Fruit fly (Drosophila melanogaster): ENCODE measurements around the gene CG11504.
A peak's percentile ranks its signal among the peaks of the same experiment; 100 is the strongest.

Gene CG11504

DNA sequence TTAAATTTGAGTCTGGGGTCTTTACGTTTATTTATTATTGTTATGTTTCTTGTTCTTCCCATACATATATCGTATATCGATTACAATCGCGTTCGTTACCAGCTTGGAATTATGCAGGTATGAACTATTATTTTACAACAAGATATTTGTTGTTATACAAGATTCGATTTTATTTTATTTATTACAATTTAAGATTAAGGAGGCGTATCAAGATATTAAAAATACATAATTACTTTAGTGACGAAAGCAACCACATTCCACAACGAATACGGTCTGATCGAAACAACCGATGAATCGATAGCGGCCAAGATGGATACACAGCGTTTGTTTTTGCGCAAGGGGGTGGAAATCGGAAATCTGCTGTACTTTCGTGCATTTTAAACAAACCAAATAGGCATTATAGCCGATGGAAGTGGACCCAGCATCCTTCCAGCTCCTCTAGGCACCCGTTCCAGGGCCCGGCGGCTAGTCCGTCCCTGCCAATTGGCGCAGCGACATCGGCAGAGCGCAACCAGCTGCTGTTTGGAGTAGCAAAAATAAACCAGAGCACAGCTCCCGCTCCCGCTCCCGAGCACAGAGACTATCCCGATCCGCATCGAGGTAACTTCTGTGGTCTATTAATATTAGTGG, at the start of gene CG11504, which contains the start of gene CG15525 (continued):
- TF ChIP-seq Neu2 (GFP tag; optimal IDR thresholded peaks at IDR 0.05; ENCODE audit: borderline replicate concordance): no peak
- no peak for TF ChIP-seq Myb (GFP tag; optimal IDR thresholded peaks at IDR 0.05)
- peak; percentile 91 for TF ChIP-seq CG16813 (GFP tag; IDR thresholded peaks at IDR 0.05; ENCODE audit: partially characterized antibody)
- peak; percentile 71 for TF ChIP-seq CG17186 (GFP tag; optimal IDR thresholded peaks at IDR 0.05)
- no peak for TF ChIP-seq BtbVII (GFP tag; optimal IDR thresholded peaks at IDR 0.05)
- no peak for TF ChIP-seq CG2199 (GFP tag; IDR thresholded peaks at IDR 0.05)
- TF ChIP-seq CG2120 (GFP tag; optimal IDR thresholded peaks at IDR 0.05): peak; percentile 75
- TF ChIP-seq CG7357 (GFP tag; IDR thresholded peaks at IDR 0.05): no peak
- TF ChIP-seq CG11247 (GFP tag; IDR thresholded peaks at IDR 0.05): no peak
- no peak for TF ChIP-seq CG17912 (GFP tag; optimal IDR thresholded peaks at IDR 0.05)
- TF ChIP-seq Hand (GFP tag; optimal IDR thresholded peaks at IDR 0.05): no peak
- TF ChIP-seq Hr78 (GFP tag; optimal IDR thresholded peaks at IDR 0.05): no peak
- peak; percentile 54 for TF ChIP-seq Chrac-16 (GFP tag; optimal IDR thresholded peaks at IDR 0.05)
- TF ChIP-seq unc-4 (GFP tag; IDR thresholded peaks at IDR 0.05; ENCODE audit: partially characterized antibody): peak; percentile 91
- TF ChIP-seq PHDP (tag; optimal IDR thresholded peaks at IDR 0.05): no peak
- no peak for TF ChIP-seq CG2712 (tag; optimal IDR thresholded peaks at IDR 0.05)
- TF ChIP-seq H15 (GFP tag; IDR thresholded peaks at IDR 0.05): no peak
- TF ChIP-seq CG11504 (tag; optimal IDR thresholded peaks at IDR 0.05): no peak
- TF ChIP-seq tap (tag; optimal IDR thresholded peaks at IDR 0.05): no peak
- peak; percentile 36 for TF ChIP-seq NfI (GFP tag; optimal IDR thresholded peaks at IDR 0.05)
- peak; percentile 48 for TF ChIP-seq Hr3 (GFP tag; optimal IDR thresholded peaks at IDR 0.05)
- TF ChIP-seq bigmax (GFP tag; optimal IDR thresholded peaks at IDR 0.05): no peak
- peak; percentile 67 for TF ChIP-seq ind (GFP tag; optimal IDR thresholded peaks at IDR 0.05)
- TF ChIP-seq nerfin-1 (tag; optimal IDR thresholded peaks at IDR 0.05): peak; percentile 46
- no peak for TF ChIP-seq Adf1 (GFP tag; IDR thresholded peaks at IDR 0.05)
- TF ChIP-seq ttk (GFP tag; IDR thresholded peaks at IDR 0.05): peak; percentile 53; the same call in 1 of the 2 replicates
- TF ChIP-seq CG17612 (GFP tag; IDR thresholded peaks at IDR 0.05): no peak
- peak in 1 of 2 experiments; percentile 33 for TF ChIP-seq crp (GFP tag; optimal IDR thresholded peaks at IDR 0.05)
- TF ChIP-seq aop (GFP tag; IDR thresholded peaks at IDR 0.05): no peak
- no peak for TF ChIP-seq CG8765 (GFP tag; IDR thresholded peaks at IDR 0.05)
- TF ChIP-seq pros (GFP tag; optimal IDR thresholded peaks at IDR 0.05): no peak
- TF ChIP-seq CG13296 (GFP tag; optimal IDR thresholded peaks at IDR 0.05): no peak
- TF ChIP-seq phol (tag; optimal IDR thresholded peaks at IDR 0.05): peak; percentile 96
- no peak for TF ChIP-seq CG11093 (GFP tag; IDR thresholded peaks at IDR 0.05)
- TF ChIP-seq CG12744 (GFP tag; optimal IDR thresholded peaks at IDR 0.05): no peak
- no peak for TF ChIP-seq repo (GFP tag; optimal IDR thresholded peaks at IDR 0.05)
- no peak for TF ChIP-seq grn (GFP tag; optimal IDR thresholded peaks at IDR 0.05)
- no peak for TF ChIP-seq dmrt99B (tag; optimal IDR thresholded peaks at IDR 0.05)
- TF ChIP-seq sc (optimal IDR thresholded peaks at IDR 0.05): no peak
- TF ChIP-seq sc (GFP tag; optimal IDR thresholded peaks at IDR 0.05): no peak
- no peak for TF ChIP-seq pfk (GFP tag; optimal IDR thresholded peaks at IDR 0.05)
- no peak for TF ChIP-seq CG6654 (GFP tag; optimal IDR thresholded peaks at IDR 0.05)
- TF ChIP-seq Rfx (GFP tag; IDR thresholded peaks at IDR 0.05): peak; percentile 72
- TF ChIP-seq CG17802 (tag; optimal IDR thresholded peaks at IDR 0.05): no peak
- TF ChIP-seq Usf (GFP tag; optimal IDR thresholded peaks at IDR 0.05): no peak
- 0 out of 3 replicates have a peak, but pooled peaks have one; percentile 71 for TF ChIP-seq mld (GFP tag; IDR thresholded peaks at IDR 0.05; ENCODE audit: partially characterized antibody)
- no peak for TF ChIP-seq CG10147 (GFP tag; optimal IDR thresholded peaks at IDR 0.05)
- TF ChIP-seq CG10274 (GFP tag; optimal IDR thresholded peaks at IDR 0.05): no peak
- peak in 1 of 2 experiments; percentile 44 for TF ChIP-seq bsh (GFP tag; optimal IDR thresholded peaks at IDR 0.05)
